Worm (Caenorhabditis elegans): Measurements from ENCODE around the gene K07B1.7.

Gene K07B1.7

ce11 chrV:9346804-9347203 lies at the start of gene K07B1.7, which contains the start of gene try-5:
Gene K07B1.7, minus strand, starts transcription at chrV:9346962.
Gene try-5, plus strand, starts transcription at chrV:9347044.
- TF ChIP-seq ets-7 (tag; optimal IDR thresholded peaks at IDR 0.05) (no peak), pes-1 (GFP tag; IDR thresholded peaks at IDR 0.05) (no peak), scrt-1 (GFP tag; IDR thresholded peaks at IDR 0.05) (no peak), tbx-37 (GFP tag; conservative IDR thresholded peaks at IDR 0.05) (no peak), hmg-4 (GFP tag; optimal IDR thresholded peaks at IDR 0.05) (no peak), hmbx-1 (tag; optimal IDR thresholded peaks at IDR 0.05) (no peak), F13C5.2 (tag; optimal IDR thresholded peaks at IDR 0.05) (no peak), tbx-11 (GFP tag; IDR thresholded peaks at IDR 0.05) (no peak), ceh-13 (GFP tag; optimal IDR thresholded peaks at IDR 0.05) (no peak), B0310.2 (tag; optimal IDR thresholded peaks at IDR 0.05) (no peak), ama-1 (optimal IDR thresholded peaks at IDR 0.05) (no peak), tra-4 (tag; optimal IDR thresholded peaks at IDR 0.05) (no peak)

ce11 chrV:9394938-9395639 lies 48.3 kb upstream of the K07B1.7 start:
- TF ChIP-seq aly-1 (tag; optimal IDR thresholded peaks at IDR 0.05) = no peak

- TF ChIP-seq scrt-1 (GFP tag; IDR thresholded peaks at IDR 0.05) (no peak), hmbx-1 (tag; optimal IDR thresholded peaks at IDR 0.05) (no peak), ceh-13 (GFP tag; optimal IDR thresholded peaks at IDR 0.05) (no peak), flt-1 (GFP tag; IDR thresholded peaks at IDR 0.05) (no peak), tbx-11 (GFP tag; IDR thresholded peaks at IDR 0.05) (no peak), sea-1 (GFP tag; conservative IDR thresholded peaks at IDR 0.05) (no peak), pes-1 (GFP tag; IDR thresholded peaks at IDR 0.05) (no peak), tra-4 (tag; optimal IDR thresholded peaks at IDR 0.05) (no peak)
Measured at ce11 chrV:9391959-9392358, 45.2 kb upstream of the K07B1.7 start.

- TF ChIP-seq scrt-1 (GFP tag; IDR thresholded peaks at IDR 0.05) (no peak), hnd-1 (tag; optimal IDR thresholded peaks at IDR 0.05) (no peak), ceh-13 (GFP tag; optimal IDR thresholded peaks at IDR 0.05) (no peak), aly-1 (tag; optimal IDR thresholded peaks at IDR 0.05) (no peak), hmbx-1 (tag; optimal IDR thresholded peaks at IDR 0.05) (no peak), tbx-11 (GFP tag; IDR thresholded peaks at IDR 0.05) (no peak), ets-7 (tag; optimal IDR thresholded peaks at IDR 0.05) (no peak), flt-1 (GFP tag; IDR thresholded peaks at IDR 0.05) (no peak), sea-1 (GFP tag; conservative IDR thresholded peaks at IDR 0.05) (no peak), tbx-37 (GFP tag; conservative IDR thresholded peaks at IDR 0.05) (no peak), tra-4 (tag; optimal IDR thresholded peaks at IDR 0.05) (no peak), ama-1 (optimal IDR thresholded peaks at IDR 0.05) (no peak), hmg-4 (GFP tag; optimal IDR thresholded peaks at IDR 0.05) (no peak), B0310.2 (tag; optimal IDR thresholded peaks at IDR 0.05) (no peak), ceh-36 (tag; optimal IDR thresholded peaks at IDR 0.05) (no peak), F13C5.2 (tag; optimal IDR thresholded peaks at IDR 0.05) (no peak)
Measured at ce11 chrV:9386143-9386542, 39.4 kb upstream of the K07B1.7 start, which contains the start of gene hum-2. Gene hum-2, plus strand, starts transcription at chrV:9386175.

- TF ChIP-seq F13C5.2 (tag; optimal IDR thresholded peaks at IDR 0.05) (no peak), ama-1 (optimal IDR thresholded peaks at IDR 0.05) (no peak), hmbx-1 (tag; optimal IDR thresholded peaks at IDR 0.05) (no peak), B0310.2 (tag; optimal IDR thresholded peaks at IDR 0.05) (no peak), tra-4 (tag; optimal IDR thresholded peaks at IDR 0.05) (no peak), sea-1 (GFP tag; conservative IDR thresholded peaks at IDR 0.05) (no peak), tbx-11 (GFP tag; IDR thresholded peaks at IDR 0.05) (no peak), ceh-36 (tag; optimal IDR thresholded peaks at IDR 0.05) (no peak), ets-7 (tag; optimal IDR thresholded peaks at IDR 0.05) (no peak), pes-1 (GFP tag; IDR thresholded peaks at IDR 0.05) (no peak), flt-1 (GFP tag; IDR thresholded peaks at IDR 0.05) (no peak), tbx-37 (GFP tag; conservative IDR thresholded peaks at IDR 0.05) (no peak)
Measured at ce11 chrV:9384949-9385348, 38.2 kb upstream of the K07B1.7 start.

ce11 chrV:9384359-9384758 lies 37.6 kb upstream of the K07B1.7 start:
- TF ChIP-seq ets-7 (tag; optimal IDR thresholded peaks at IDR 0.05) (no peak), tra-4 (tag; optimal IDR thresholded peaks at IDR 0.05) (no peak), tbx-37 (GFP tag; conservative IDR thresholded peaks at IDR 0.05) (no peak), ceh-36 (tag; optimal IDR thresholded peaks at IDR 0.05) (no peak), flt-1 (GFP tag; IDR thresholded peaks at IDR 0.05) (no peak), hnd-1 (tag; optimal IDR thresholded peaks at IDR 0.05) (no peak), hmbx-1 (tag; optimal IDR thresholded peaks at IDR 0.05) (no peak), pes-1 (GFP tag; IDR thresholded peaks at IDR 0.05) (no peak), tbx-11 (GFP tag; IDR thresholded peaks at IDR 0.05) (no peak), B0310.2 (tag; optimal IDR thresholded peaks at IDR 0.05) (no peak), aly-1 (tag; optimal IDR thresholded peaks at IDR 0.05) (no peak), scrt-1 (GFP tag; IDR thresholded peaks at IDR 0.05) (no peak), sea-1 (GFP tag; conservative IDR thresholded peaks at IDR 0.05) (no peak), ama-1 (optimal IDR thresholded peaks at IDR 0.05) (no peak), ceh-13 (GFP tag; optimal IDR thresholded peaks at IDR 0.05) (no peak)

- no peak for TF ChIP-seq ama-1 (optimal IDR thresholded peaks at IDR 0.05)
- TF ChIP-seq F13C5.2 (tag; optimal IDR thresholded peaks at IDR 0.05) = no peak
- no peak for TF ChIP-seq hmg-4 (GFP tag; optimal IDR thresholded peaks at IDR 0.05)
- no peak for TF ChIP-seq ceh-36 (tag; optimal IDR thresholded peaks at IDR 0.05)
- TF ChIP-seq scrt-1 (GFP tag; IDR thresholded peaks at IDR 0.05) = no peak
- TF ChIP-seq ets-7 (tag; optimal IDR thresholded peaks at IDR 0.05) = no peak
- no peak for TF ChIP-seq tra-4 (tag; optimal IDR thresholded peaks at IDR 0.05)
- no peak for TF ChIP-seq flt-1 (GFP tag; IDR thresholded peaks at IDR 0.05)
- no peak for TF ChIP-seq sea-1 (GFP tag; conservative IDR thresholded peaks at IDR 0.05)
- TF ChIP-seq B0310.2 (tag; optimal IDR thresholded peaks at IDR 0.05) = no peak
- no peak for TF ChIP-seq pes-1 (GFP tag; IDR thresholded peaks at IDR 0.05)
- TF ChIP-seq ceh-13 (GFP tag; optimal IDR thresholded peaks at IDR 0.05) = no peak
- no peak for TF ChIP-seq hnd-1 (tag; optimal IDR thresholded peaks at IDR 0.05)
Measured at ce11 chrV:9382538-9383328, 36.0 kb upstream of the K07B1.7 start.
